Worm (Caenorhabditis elegans): Measurements from ENCODE around the gene F32G8.3.

- TF ChIP-seq him-1 (tag; optimal IDR thresholded peaks at IDR 0.05), result no peak
- TF ChIP-seq dao-5 (tag; optimal IDR thresholded peaks at IDR 0.05), result no peak
These were observed 1.2 kb upstream of the F32G8.3 start for ce11 chrV:10556362-10556761.

All from whole organism, L4/young adult.